Worm (Caenorhabditis elegans) whole organism, L4 larva: ENCODE measurements around the gene myrf-2.

Experiments
- F26F4.8 ChIP-seq: fragments of 200-800 bp; sonication (Bioruptor generic); conservative IDR thresholded peaks from 2 replicates; pipeline ENCODE4 v1.3.6; 2022; ENCODE audit warnings: missing genetic modification characterization, missing compliant biosample characterization
- F37D6.2 ChIP-seq: sonication (generic microtip); optimal IDR thresholded peaks from 2 replicates; lab custom pipeline; 2016; ENCODE audit warnings: mild to moderate bottlenecking, missing genetic modification characterization, missing compliant biosample characterization
- F49E8.2 ChIP-seq: sonication (generic microtip); optimal IDR thresholded peaks from 2 replicates; lab custom pipeline; 2016; ENCODE audit warnings: missing compliant biosample characterization, mild to moderate bottlenecking, missing genetic modification characterization, borderline replicate concordance
- R02D3.7 ChIP-seq: fragments of 150-350 bp; sonication (generic microtip); optimal IDR thresholded peaks from 3 replicates; lab custom pipeline; 2014; ENCODE audit warnings: missing biosample characterization, missing genetic modification characterization
- T20F7.1 ChIP-seq: fragments of 200-800 bp; sonication (Bioruptor generic); optimal IDR thresholded peaks from 2 replicates; lab custom pipeline; 2018; ENCODE audit warnings: mild to moderate bottlenecking, missing genetic modification characterization, missing compliant biosample characterization
- T26A8.4 ChIP-seq: fragments of 200-800 bp; sonication (Bioruptor generic); IDR thresholded peaks from 2 replicates; pipeline ENCODE4 v1.3.6; 2022; ENCODE audit warnings: missing genetic modification characterization, missing compliant biosample characterization
- Y48G9A.11 ChIP-seq: fragments of 200-800 bp; sonication (Bioruptor generic); IDR thresholded peaks from 2 replicates; pipeline ENCODE4 v1.3.6; 2022; ENCODE audit warnings: missing genetic modification reagents, missing genetic modification characterization, missing compliant biosample characterization
- Y5F2A.4 ChIP-seq: fragments of 200-800 bp; sonication (Bioruptor generic); optimal IDR thresholded peaks from 2 replicates; lab custom pipeline; 2018; ENCODE audit warnings: mild to moderate bottlenecking, missing genetic modification characterization, missing compliant biosample characterization
- Y75B8A.6 ChIP-seq: fragments of 200-800 bp; sonication (Bioruptor generic); IDR thresholded peaks from 2 replicates; pipeline ENCODE4 v1.3.6; 2022; ENCODE audit warnings: missing genetic modification reagents, missing genetic modification characterization, missing compliant biosample characterization
- ama-1 ChIP-seq: fragments of 150-350 bp; optimal IDR thresholded peaks from 2 replicates; lab custom pipeline; 2014; ENCODE audit warnings: inconsistent platforms, mixed read lengths
- arid-1 ChIP-seq: fragments of 200-800 bp; sonication (Bioruptor generic); conservative IDR thresholded peaks from 2 replicates; pipeline ENCODE4 v1.3.6; 2022; ENCODE audit warnings: missing genetic modification reagents, missing genetic modification characterization, missing compliant biosample characterization
- ceh-28 ChIP-seq: fragments of 150-350 bp; optimal IDR thresholded peaks from 2 replicates; lab custom pipeline; 2014; ENCODE audit warnings: missing biosample characterization, missing genetic modification reagents, missing genetic modification characterization
- ceh-32 ChIP-seq: sonication (generic microtip); optimal IDR thresholded peaks from 2 replicates; lab custom pipeline; 2016; ENCODE audit warnings: mild to moderate bottlenecking, missing genetic modification characterization, missing compliant biosample characterization; ENCODE audit not compliant: poor library complexity
- ceh-44 ChIP-seq: fragments of 200-800 bp; sonication (Bioruptor generic); IDR thresholded peaks from 2 replicates; pipeline ENCODE4 v1.3.6; 2022; ENCODE audit warnings: missing genetic modification reagents, missing genetic modification characterization, missing compliant biosample characterization
- ceh-82 ChIP-seq: sonication (generic microtip); optimal IDR thresholded peaks from 2 replicates; lab custom pipeline; 2017; ENCODE audit warnings: missing biosample characterization, missing genetic modification characterization
- ces-1 ChIP-seq: fragments of 150-350 bp; sonication (generic microtip); optimal IDR thresholded peaks from 4 replicates; lab custom pipeline; 2014; ENCODE audit warnings: missing biosample characterization, missing genetic modification reagents, missing genetic modification characterization
- cey-2 ChIP-seq: sonication (generic microtip); optimal IDR thresholded peaks from 3 replicates; lab custom pipeline; 2017; ENCODE audit warnings: missing genetic modification characterization, mild to moderate bottlenecking, missing compliant biosample characterization, antibody characterized with exemption, borderline replicate concordance; ENCODE audit not compliant: insufficient read depth
- daf-12 ChIP-seq: fragments of 150-350 bp; optimal IDR thresholded peaks from 2 replicates; lab custom pipeline; 2014; ENCODE audit warnings: missing biosample characterization, missing genetic modification reagents, missing genetic modification characterization
- dmd-9 ChIP-seq: fragments of 200-800 bp; sonication (Bioruptor generic); IDR thresholded peaks from 2 replicates; pipeline ENCODE4 v1.3.6; 2022; ENCODE audit warnings: missing genetic modification reagents, missing genetic modification characterization, missing compliant biosample characterization
- dpl-1 ChIP-seq: fragments of 150-350 bp; optimal IDR thresholded peaks from 2 replicates; lab custom pipeline; 2014; ENCODE audit warnings: missing biosample characterization, missing genetic modification reagents, missing genetic modification characterization
- dve-1 ChIP-seq: sonication (generic microtip); optimal IDR thresholded peaks from 2 replicates; lab custom pipeline; 2017; ENCODE audit warnings: antibody characterized with exemption, mild to moderate bottlenecking, missing genetic modification characterization, missing compliant biosample characterization; ENCODE audit not compliant: insufficient read depth
- egl-27 ChIP-seq: sonication (generic microtip); optimal IDR thresholded peaks from 3 replicates; lab custom pipeline; 2017; ENCODE audit warnings: missing biosample characterization, missing genetic modification reagents, missing genetic modification characterization
- fkh-10 ChIP-seq: fragments of 150-350 bp; optimal IDR thresholded peaks from 2 replicates; lab custom pipeline; 2014; ENCODE audit warnings: missing biosample characterization, missing genetic modification reagents, missing genetic modification characterization
- gei-8 ChIP-seq: fragments of 200-800 bp; sonication (Bioruptor generic); optimal IDR thresholded peaks from 2 replicates; lab custom pipeline; 2018; ENCODE audit warnings: mild to moderate bottlenecking, missing genetic modification characterization, missing compliant biosample characterization
- hif-1 ChIP-seq, 2 experiments: sonication (generic microtip); optimal IDR thresholded peaks; 2 replicates each; lab custom pipeline; 2016 to 2017; ENCODE audit warnings: missing compliant biosample characterization in 2 of 2, missing genetic modification characterization in 2 of 2, missing genetic modification reagents in 2 of 2, missing genotype in 2 of 2, mild to moderate bottlenecking in 1 of 2
- hlh-30 ChIP-seq: sonication (generic microtip); optimal IDR thresholded peaks from 2 replicates; lab custom pipeline; 2017; ENCODE audit warnings: antibody characterized with exemption, mild to moderate bottlenecking, missing genetic modification characterization, missing compliant biosample characterization; ENCODE audit not compliant: insufficient read depth
- jun-1 ChIP-seq: fragments of 150-350 bp; optimal IDR thresholded peaks from 2 replicates; lab custom pipeline; 2014; ENCODE audit warnings: missing biosample characterization, missing genetic modification reagents, missing genetic modification characterization
- lin-1 ChIP-seq: fragments of 200-800 bp; sonication (Bioruptor generic); IDR thresholded peaks from 2 replicates; pipeline ENCODE4 v1.3.6; 2022; ENCODE audit warnings: missing genetic modification reagents, missing genetic modification characterization, missing compliant biosample characterization
- lin-15B ChIP-seq: fragments of 150-350 bp; sonication (generic microtip); optimal IDR thresholded peaks from 3 replicates; lab custom pipeline; 2014; ENCODE audit warnings: missing biosample characterization, missing genetic modification characterization
- lin-39 ChIP-seq: fragments of 150-350 bp; optimal IDR thresholded peaks from 2 replicates; lab custom pipeline; 2014; ENCODE audit warnings: missing biosample characterization, missing genetic modification reagents, missing genetic modification characterization
- madf-5 ChIP-seq, 2 experiments: fragments of 200-800 bp; sonication (Bioruptor generic); IDR thresholded peaks; 2 replicates each; pipeline ENCODE4 v1.3.6; 2022; ENCODE audit warnings: missing compliant biosample characterization in 2 of 2, missing genetic modification characterization in 2 of 2
- madf-9 ChIP-seq: fragments of 200-800 bp; sonication (Bioruptor generic); conservative IDR thresholded peaks from 2 replicates; pipeline ENCODE4 v1.3.6; 2022; ENCODE audit warnings: missing genetic modification reagents, missing genetic modification characterization, missing compliant biosample characterization
- nhr-11 ChIP-seq: fragments of 150-350 bp; optimal IDR thresholded peaks from 2 replicates; lab custom pipeline; 2014; ENCODE audit warnings: missing biosample characterization, missing genetic modification characterization
- nhr-25 ChIP-seq: sonication (generic microtip); optimal IDR thresholded peaks from 2 replicates; lab custom pipeline; 2017; ENCODE audit warnings: missing genetic modification characterization, mild to moderate bottlenecking, missing compliant biosample characterization, antibody characterized with exemption, moderate library complexity, borderline replicate concordance; ENCODE audit not compliant: insufficient read depth
- nhr-28 ChIP-seq: fragments of 150-350 bp; optimal IDR thresholded peaks from 2 replicates; lab custom pipeline; 2014; ENCODE audit warnings: missing biosample characterization, missing genetic modification characterization
- nhr-41 ChIP-seq: fragments of 200-800 bp; sonication (Bioruptor generic); IDR thresholded peaks from 2 replicates; pipeline ENCODE4 v1.3.6; 2022; ENCODE audit warnings: missing genetic modification reagents, missing genetic modification characterization, missing compliant biosample characterization
- nhr-48 ChIP-seq: sonication (generic microtip); optimal IDR thresholded peaks from 2 replicates; lab custom pipeline; 2016; ENCODE audit warnings: mild to moderate bottlenecking, missing genetic modification characterization, missing compliant biosample characterization
- nhr-6 ChIP-seq: fragments of 150-350 bp; optimal IDR thresholded peaks from 2 replicates; lab custom pipeline; 2014; ENCODE audit warnings: missing biosample characterization, missing genetic modification characterization
- nhr-76 ChIP-seq: fragments of 150-350 bp; optimal IDR thresholded peaks from 2 replicates; lab custom pipeline; 2014; ENCODE audit warnings: missing biosample characterization, missing genetic modification characterization
- nhr-77 ChIP-seq: fragments of 150-350 bp; optimal IDR thresholded peaks from 2 replicates; lab custom pipeline; 2014; ENCODE audit warnings: missing biosample characterization, missing genetic modification characterization
- pha-4 ChIP-seq, 2 experiments: fragments of 150-350 bp in 1 of 2; fragments of 200-800 bp in 1 of 2; sonication (Bioruptor generic) in 1 of 2; IDR thresholded peaks in 1 of 2; optimal IDR thresholded peaks in 1 of 2; 2 replicates each; pipeline versions ENCODE4 v1.3.6 to Lab custom; 2014 to 2022; ENCODE audit warnings: missing genetic modification characterization in 2 of 2, missing genetic modification reagents in 2 of 2, missing biosample characterization in 1 of 2, missing compliant biosample characterization in 1 of 2
- pqm-1 ChIP-seq: sonication (generic microtip); optimal IDR thresholded peaks from 2 replicates; lab custom pipeline; 2017; ENCODE audit warnings: missing biosample characterization, missing genetic modification characterization
- rbr-2 ChIP-seq: sonication (generic microtip); optimal IDR thresholded peaks from 2 replicates; lab custom pipeline; 2016; ENCODE audit warnings: missing genotype, missing genetic modification characterization, missing compliant biosample characterization
- snpc-4 ChIP-seq: fragments of 150-350 bp; optimal IDR thresholded peaks from 2 replicates; lab custom pipeline; 2014; ENCODE audit warnings: missing biosample characterization, missing genetic modification characterization
- spr-1 ChIP-seq: sonication (generic microtip); optimal IDR thresholded peaks from 2 replicates; lab custom pipeline; 2016; ENCODE audit warnings: mild to moderate bottlenecking, missing genetic modification characterization, missing compliant biosample characterization
- unc-39 ChIP-seq: sonication (generic microtip); optimal IDR thresholded peaks from 2 replicates; lab custom pipeline; 2017; ENCODE audit warnings: missing biosample characterization, missing genetic modification characterization
- vab-7 ChIP-seq: fragments of 200-800 bp; sonication (Bioruptor generic); IDR thresholded peaks from 2 replicates; pipeline ENCODE4 v1.3.6; 2022; ENCODE audit warnings: missing genetic modification reagents, missing genetic modification characterization, missing compliant biosample characterization
- zfp-3 ChIP-seq: fragments of 200-800 bp; sonication (Bioruptor generic); conservative IDR thresholded peaks from 2 replicates; pipeline ENCODE4 v1.3.6; 2022; ENCODE audit warnings: missing genetic modification reagents, missing genetic modification characterization, missing compliant biosample characterization
- zip-11 ChIP-seq: fragments of 200-800 bp; sonication (Bioruptor generic); IDR thresholded peaks from 2 replicates; pipeline ENCODE4 v1.3.6; 2022; ENCODE audit warnings: missing genetic modification characterization, missing compliant biosample characterization
- zip-2 ChIP-seq: fragments of 150-350 bp; optimal IDR thresholded peaks from 2 replicates; lab custom pipeline; 2014; ENCODE audit warnings: missing biosample characterization, missing genetic modification characterization
- ztf-11 ChIP-seq: fragments of 150-350 bp; optimal IDR thresholded peaks from 2 replicates; lab custom pipeline; 2014; ENCODE audit warnings: missing biosample characterization, missing genetic modification characterization

Gene myrf-2

DNA sequence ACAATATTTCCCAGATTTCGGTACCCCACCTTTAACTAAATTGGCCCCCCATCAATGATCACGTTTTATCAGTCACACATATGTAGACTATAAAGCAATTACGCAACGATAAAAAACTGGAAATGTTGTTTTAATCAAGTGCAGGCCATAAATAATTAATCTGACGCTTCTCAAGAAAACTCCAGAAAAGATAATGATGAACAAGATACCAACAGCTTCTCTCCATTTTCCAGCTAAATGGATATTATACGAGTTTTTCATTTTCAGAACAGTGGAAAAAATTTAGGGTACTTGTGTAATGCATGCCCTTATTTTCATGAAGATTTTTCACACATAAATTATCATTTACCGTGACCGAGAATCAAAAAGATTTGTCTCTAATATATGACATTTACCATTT is 22.2 kb upstream of the myrf-2 start (continued):
- TF ChIP-seq nhr-41 (GFP tag; lab: Robert Waterston, UW), result no peak
- peak; percentile 84 for TF ChIP-seq nhr-28 (tag; lab: Kevin White, UChicago)
- TF ChIP-seq ama-1 (lab: Kevin White, UChicago), result no peak
- no peak for TF ChIP-seq ztf-11 (tag; lab: Kevin White, UChicago)
- TF ChIP-seq pha-4 (GFP tag; IDR thresholded peaks at IDR 0.05; lab: Robert Waterston, UW), result no peak
- no peak for TF ChIP-seq pha-4 (tag; optimal IDR thresholded peaks at IDR 0.05; lab: Kevin White, UChicago)
- TF ChIP-seq T20F7.1 (GFP tag; lab: Kevin White, UChicago), result no peak
- no peak for TF ChIP-seq arid-1 (GFP tag; lab: Robert Waterston, UW)
- no peak for TF ChIP-seq hif-1 (tag; optimal IDR thresholded peaks at IDR 0.05; lab: Kevin White, UChicago)
- TF ChIP-seq R02D3.7 (tag; lab: Kevin White, UChicago), result no peak
- no peak for TF ChIP-seq dpl-1 (GFP tag; lab: Kevin White, UChicago)
- no peak for TF ChIP-seq nhr-6 (tag; lab: Kevin White, UChicago)
- TF ChIP-seq Y5F2A.4, result no peak
- TF ChIP-seq ceh-44 (GFP tag; lab: Robert Waterston, UW), result no peak
- TF ChIP-seq hlh-30 (tag; lab: Kevin White, UChicago), result peak; percentile 52
- TF ChIP-seq unc-39, result no peak
- no peak for TF ChIP-seq zip-2 (tag; lab: Kevin White, UChicago)
- no peak for TF ChIP-seq Y75B8A.6 (GFP tag; lab: Robert Waterston, UW)
- no peak for TF ChIP-seq nhr-48
- no peak for TF ChIP-seq gei-8 (GFP tag; lab: Kevin White, UChicago)
- no peak for TF ChIP-seq rbr-2 (tag; lab: Kevin White, UChicago)
- TF ChIP-seq nhr-11 (tag; lab: Kevin White, UChicago), result no peak
- no peak for TF ChIP-seq cey-2 (tag; lab: Kevin White, UChicago)
- TF ChIP-seq ces-1, result no peak
- TF ChIP-seq egl-27 (tag; lab: Kevin White, UChicago), result no peak
- TF ChIP-seq madf-9 (GFP tag; lab: Robert Waterston, UW), result no peak
- TF ChIP-seq lin-15B (tag; lab: Kevin White, UChicago), result no peak
- no peak for TF ChIP-seq zip-11 (GFP tag; lab: Robert Waterston, UW)
- no peak for TF ChIP-seq jun-1
- TF ChIP-seq F49E8.2 (tag; lab: Kevin White, UChicago), result no peak
- no peak for TF ChIP-seq nhr-25 (tag; lab: Kevin White, UChicago)
- TF ChIP-seq daf-12 (tag; lab: Kevin White, UChicago), result no peak
- no peak for TF ChIP-seq spr-1
- TF ChIP-seq T26A8.4 (GFP tag; lab: Robert Waterston, UW), result peak; percentile 10; the same call in 1 of the 2 replicates
- TF ChIP-seq lin-1 (GFP tag; lab: Robert Waterston, UW), result no peak
- TF ChIP-seq fkh-10 (GFP tag; lab: Kevin White, UChicago), result no peak
- no peak for TF ChIP-seq ceh-28 (tag; lab: Kevin White, UChicago)
- TF ChIP-seq dve-1, result peak; percentile 47
- no peak for TF ChIP-seq ceh-82
- no peak for TF ChIP-seq F37D6.2 (tag; lab: Kevin White, UChicago)
- peak; percentile 18 for TF ChIP-seq nhr-77
- TF ChIP-seq vab-7 (GFP tag; lab: Robert Waterston, UW), result no peak
- no peak for TF ChIP-seq Y48G9A.11
- TF ChIP-seq lin-39 (tag; lab: Kevin White, UChicago), result no peak
- no peak for TF ChIP-seq dmd-9 (GFP tag; lab: Robert Waterston, UW)
- no peak for TF ChIP-seq madf-5 (GFP tag; IDR thresholded peaks at IDR 0.05; lab: Robert Waterston, UW)
- no peak for TF ChIP-seq snpc-4 (tag; lab: Kevin White, UChicago)
- peak; percentile 25 for TF ChIP-seq pqm-1 (tag; lab: Kevin White, UChicago)
- no peak for TF ChIP-seq F26F4.8
- no peak for TF ChIP-seq zfp-3 (GFP tag; lab: Robert Waterston, UW)
- TF ChIP-seq nhr-76 (tag; lab: Kevin White, UChicago), result no peak
- TF ChIP-seq ceh-32 (tag; lab: Kevin White, UChicago), result no peak
